Fruit fly (Drosophila melanogaster) whole organism, embryonic: Measurements from ENCODE around the gene Oatp30B.
A peak's percentile ranks its signal among the peaks of the same experiment; 100 is the strongest.

ENCODE experiments used
- Adf1 ChIP-seq: fragments of 200-800 bp; sonication (Bioruptor generic); IDR thresholded peaks from 2 replicates; pipeline ENCODE4 v1.3.6; 2022; ENCODE audit warnings: missing biosample characterization, missing genetic modification characterization
- Awh ChIP-seq: fragments of 200-800 bp; sonication (Bioruptor generic); IDR thresholded peaks from 2 replicates; pipeline ENCODE4, ENCODE4 v1.3.6; 2022; ENCODE audit warnings: missing biosample characterization, missing genetic modification characterization
- B-H1 ChIP-seq: fragments of 200-800 bp; sonication (Bioruptor generic); IDR thresholded peaks from 3 replicates; pipeline ENCODE4 v1.3.6; 2022; ENCODE audit warnings: missing biosample characterization, missing genetic modification characterization
- Blimp-1 ChIP-seq: fragments of 200-800 bp; sonication (Bioruptor generic); optimal IDR thresholded peaks from 3 replicates; lab custom pipeline; 2018; ENCODE audit warnings: missing biosample characterization, missing genetic modification characterization, mild to moderate bottlenecking, moderate library complexity, missing genetic modification reagents
- CG10366 ChIP-seq: fragments of 200-800 bp; sonication (Bioruptor generic); IDR thresholded peaks from 2 replicates; pipeline ENCODE4 v1.3.6; 2022; ENCODE audit warnings: missing biosample characterization, missing genetic modification characterization
- CG10959 ChIP-seq: fragments of 200-800 bp; sonication (Bioruptor generic); IDR thresholded peaks from 2 replicates; pipeline ENCODE4 v1.3.6; 2022; ENCODE audit warnings: missing biosample characterization, missing genetic modification characterization
- CG11398 ChIP-seq: fragments of 200-800 bp; sonication (Bioruptor generic); optimal IDR thresholded peaks from 2 replicates; lab custom pipeline; 2016; ENCODE audit warnings: missing biosample characterization, missing genetic modification characterization
- CG12219 ChIP-seq: fragments of 200-800 bp; sonication (Bioruptor generic); optimal IDR thresholded peaks from 3 replicates; lab custom pipeline; 2018; ENCODE audit warnings: missing biosample characterization, mild to moderate bottlenecking, missing genetic modification characterization
- CG12659 ChIP-seq: fragments of 200-800 bp; sonication (Bioruptor generic); optimal IDR thresholded peaks from 3 replicates; lab custom pipeline; 2017; ENCODE audit warnings: mild to moderate bottlenecking, missing biosample characterization, missing genetic modification reagents, missing genetic modification characterization
- CG14050 ChIP-seq: fragments of 200-800 bp; sonication (Bioruptor generic); IDR thresholded peaks from 3 replicates; pipeline ENCODE4 v1.3.6; 2022; ENCODE audit warnings: missing biosample characterization, missing genetic modification characterization
- CG1603 ChIP-seq: fragments of 200-800 bp; sonication (Bioruptor generic); optimal IDR thresholded peaks from 2 replicates; lab custom pipeline; 2019; ENCODE audit warnings: missing biosample characterization, mild to moderate bottlenecking, missing genetic modification characterization, moderate library complexity
- CG17912 ChIP-seq: fragments of 200-800 bp; sonication (Bioruptor generic); optimal IDR thresholded peaks from 2 replicates; lab custom pipeline; 2018; ENCODE audit warnings: missing biosample characterization, mild to moderate bottlenecking, missing genetic modification characterization
- CG1832 ChIP-seq: fragments of 200-800 bp; sonication (Bioruptor generic); optimal IDR thresholded peaks from 2 replicates; lab custom pipeline; 2017; ENCODE audit warnings: missing biosample characterization, mild to moderate bottlenecking, missing genetic modification characterization, inconsistent platforms
- CG18476 ChIP-seq: fragments of 200-800 bp; sonication (Bioruptor generic); optimal IDR thresholded peaks from 2 replicates; lab custom pipeline; 2016; ENCODE audit warnings: missing biosample characterization, mild to moderate bottlenecking, missing genetic modification characterization
- CG18764 ChIP-seq: fragments of 200-800 bp; sonication (Bioruptor generic); optimal IDR thresholded peaks from 3 replicates; lab custom pipeline; 2016; ENCODE audit warnings: missing biosample characterization, missing genetic modification characterization
- CG30020 ChIP-seq: fragments of 200-800 bp; optimal IDR thresholded peaks from 2 replicates; lab custom pipeline; 2019; ENCODE audit warnings: missing biosample characterization, mild to moderate bottlenecking, missing genetic modification characterization, moderate library complexity
- CG4617 ChIP-seq: fragments of 200-800 bp; sonication (Bioruptor generic); optimal IDR thresholded peaks from 3 replicates; lab custom pipeline; 2016; ENCODE audit warnings: missing biosample characterization, missing genetic modification characterization, borderline replicate concordance
- CG4730 ChIP-seq: fragments of 200-800 bp; sonication (Bioruptor generic); IDR thresholded peaks from 2 replicates; pipeline ENCODE4 v1.3.6; 2022; ENCODE audit warnings: missing biosample characterization, missing genetic modification characterization
- CG4820 ChIP-seq: fragments of 200-800 bp; sonication (Bioruptor generic); optimal IDR thresholded peaks from 3 replicates; lab custom pipeline; 2016; ENCODE audit warnings: missing biosample characterization, missing genetic modification characterization
- CG6683 ChIP-seq: fragments of 200-800 bp; sonication (Bioruptor generic); optimal IDR thresholded peaks from 2 replicates; lab custom pipeline; 2017; ENCODE audit warnings: missing biosample characterization, mild to moderate bottlenecking, missing genetic modification characterization, missing genetic modification reagents
- CG6689 ChIP-seq: fragments of 200-800 bp; sonication (Bioruptor generic); IDR thresholded peaks from 2 replicates; pipeline ENCODE4 v1.3.6; 2022; ENCODE audit warnings: missing biosample characterization, missing genetic modification characterization
- CG7372 ChIP-seq: fragments of 200-800 bp; sonication (Bioruptor generic); IDR thresholded peaks from 2 replicates; pipeline ENCODE4 v1.3.6; 2022; ENCODE audit warnings: missing biosample characterization, missing genetic modification characterization
- Dip3 ChIP-seq: fragments of 200-800 bp; sonication (Bioruptor generic); optimal IDR thresholded peaks from 3 replicates; lab custom pipeline; 2016; ENCODE audit warnings: missing biosample characterization, missing genetic modification characterization
- ERR ChIP-seq: fragments of 200-800 bp; sonication (Bioruptor generic); optimal IDR thresholded peaks from 2 replicates; lab custom pipeline; 2016; ENCODE audit warnings: missing biosample characterization, missing genetic modification characterization
- HmgD ChIP-seq: fragments of 200-800 bp; sonication (Bioruptor generic); optimal IDR thresholded peaks from 3 replicates; lab custom pipeline; 2016; ENCODE audit warnings: missing biosample characterization, missing genetic modification characterization
- Kr ChIP-seq: fragments of 200-800 bp; sonication (Bioruptor generic); optimal IDR thresholded peaks from 2 replicates; lab custom pipeline; 2017; ENCODE audit warnings: missing biosample characterization, mild to moderate bottlenecking, missing genetic modification characterization
- Med ChIP-seq: fragments of 200-800 bp; sonication (Bioruptor generic); peaks from one replicate; lab custom pipeline; 2016; ENCODE audit warnings: missing biosample characterization, missing genetic modification characterization, mild to moderate bottlenecking, inconsistent platforms, moderate library complexity
- Sin3A ChIP-seq: fragments of >200 bp; optimal IDR thresholded peaks from 2 replicates; lab custom pipeline; 2018
- Six4 ChIP-seq: fragments of 200-800 bp; sonication (Bioruptor generic); optimal IDR thresholded peaks from 2 replicates; lab custom pipeline; 2016; ENCODE audit warnings: missing biosample characterization, missing genetic modification characterization
- abd-A ChIP-seq: fragments of 200-800 bp; sonication (Bioruptor generic); optimal IDR thresholded peaks from 3 replicates; lab custom pipeline; 2019; ENCODE audit warnings: missing biosample characterization, mild to moderate bottlenecking, missing genetic modification characterization, moderate library complexity
- aop ChIP-seq: fragments of 200-800 bp; sonication (Bioruptor generic); IDR thresholded peaks from 2 replicates; pipeline ENCODE4 v1.3.6; 2022; ENCODE audit warnings: missing biosample characterization, missing genetic modification characterization
- ato ChIP-seq: fragments of 200-800 bp; sonication (Bioruptor generic); IDR thresholded peaks from 2 replicates; pipeline ENCODE4 v1.3.6; 2022; ENCODE audit warnings: missing biosample characterization, missing genetic modification characterization; ENCODE audit not compliant: partially characterized antibody
- cg ChIP-seq: fragments of 200-800 bp; sonication (Bioruptor generic); optimal IDR thresholded peaks from 3 replicates; lab custom pipeline; 2019; ENCODE audit warnings: missing biosample characterization, mild to moderate bottlenecking, missing genetic modification characterization, moderate library complexity
- crc ChIP-seq: fragments of 200-800 bp; sonication (Bioruptor generic); optimal IDR thresholded peaks from 2 replicates; lab custom pipeline; 2016; ENCODE audit warnings: missing biosample characterization, missing genetic modification characterization
- emc ChIP-seq: fragments of 200-800 bp; sonication (Bioruptor generic); optimal IDR thresholded peaks from 2 replicates; lab custom pipeline; 2016; ENCODE audit warnings: missing biosample characterization, missing genetic modification characterization
- ewg ChIP-seq: fragments of 200-800 bp; sonication (Bioruptor generic); optimal IDR thresholded peaks from 3 replicates; lab custom pipeline; 2017; ENCODE audit warnings: mild to moderate bottlenecking, missing biosample characterization, missing genetic modification reagents, missing genetic modification characterization
- exex ChIP-seq: fragments of 200-800 bp; sonication (Bioruptor generic); optimal IDR thresholded peaks from 4 replicates; lab custom pipeline; 2018; ENCODE audit warnings: missing biosample characterization, mild to moderate bottlenecking, missing genetic modification characterization, moderate library complexity
- fd3F ChIP-seq: fragments of 200-800 bp; sonication (Bioruptor generic); optimal IDR thresholded peaks from 2 replicates; lab custom pipeline; 2018; ENCODE audit warnings: missing biosample characterization, mild to moderate bottlenecking, missing genetic modification characterization, moderate library complexity
- gce ChIP-seq: fragments of 200-800 bp; sonication (Bioruptor generic); IDR thresholded peaks from 3 replicates; pipeline ENCODE4 v1.3.6; 2022; ENCODE audit warnings: missing biosample characterization, missing genetic modification characterization
- h ChIP-seq: fragments of >200 bp; optimal IDR thresholded peaks from 2 replicates; lab custom pipeline; 2017
- phol ChIP-seq: fragments of 200-800 bp; sonication (Bioruptor generic); optimal IDR thresholded peaks from 3 replicates; lab custom pipeline; 2018; ENCODE audit warnings: missing biosample characterization, mild to moderate bottlenecking, missing genetic modification characterization, moderate library complexity
- pros ChIP-seq: fragments of 200-800 bp; sonication (Bioruptor generic); optimal IDR thresholded peaks from 3 replicates; lab custom pipeline; 2019; ENCODE audit warnings: missing biosample characterization, mild to moderate bottlenecking, missing genetic modification characterization, moderate library complexity
- rib ChIP-seq: fragments of 200-800 bp; sonication (Bioruptor generic); IDR thresholded peaks from 2 replicates; pipeline ENCODE4 v1.3.6; 2022; ENCODE audit warnings: missing biosample characterization, missing genetic modification characterization
- sens-2 ChIP-seq: fragments of 200-800 bp; sonication (Bioruptor generic); IDR thresholded peaks from 2 replicates; pipeline ENCODE4 v1.3.6; 2022; ENCODE audit warnings: missing biosample characterization, missing genetic modification characterization
- sna ChIP-seq: fragments of 200-800 bp; sonication (Bioruptor generic); IDR thresholded peaks from 2 replicates; pipeline ENCODE4 v1.3.6; 2022; ENCODE audit warnings: missing biosample characterization, missing genetic modification characterization; ENCODE audit not compliant: partially characterized antibody
- so ChIP-seq: fragments of 200-800 bp; sonication (Bioruptor generic); IDR thresholded peaks from 3 replicates; pipeline ENCODE4 v1.3.6; 2022; ENCODE audit warnings: missing biosample characterization, missing genetic modification characterization
- stc ChIP-seq: fragments of 200-800 bp; sonication (Bioruptor generic); IDR thresholded peaks from 2 replicates; pipeline ENCODE4 v1.3.6; 2022; ENCODE audit warnings: missing biosample characterization, missing genetic modification characterization
- tin ChIP-seq: fragments of 200-800 bp; sonication (Bioruptor generic); optimal IDR thresholded peaks from 3 replicates; lab custom pipeline; 2016; ENCODE audit warnings: missing biosample characterization, missing genetic modification characterization
- unpg ChIP-seq: fragments of 200-800 bp; sonication (Bioruptor generic); optimal IDR thresholded peaks from 3 replicates; lab custom pipeline; 2018; ENCODE audit warnings: missing biosample characterization, mild to moderate bottlenecking, missing genetic modification characterization, moderate library complexity
- wdn ChIP-seq: fragments of 200-800 bp; sonication (Bioruptor generic); IDR thresholded peaks from 2 replicates; pipeline ENCODE4 v1.3.6; 2022; ENCODE audit warnings: missing biosample characterization, missing genetic modification characterization
- wor ChIP-seq: fragments of 200-800 bp; sonication (Bioruptor generic); IDR thresholded peaks from 2 replicates; pipeline ENCODE4 v1.3.6; 2022; ENCODE audit warnings: missing biosample characterization, missing genetic modification characterization
- z ChIP-seq: fragments of 200-800 bp; sonication (Bioruptor generic); IDR thresholded peaks from 3 replicates; pipeline ENCODE4 v1.3.6; 2022; ENCODE audit warnings: missing biosample characterization, missing genetic modification characterization

Oatp30B gene

DNA sequence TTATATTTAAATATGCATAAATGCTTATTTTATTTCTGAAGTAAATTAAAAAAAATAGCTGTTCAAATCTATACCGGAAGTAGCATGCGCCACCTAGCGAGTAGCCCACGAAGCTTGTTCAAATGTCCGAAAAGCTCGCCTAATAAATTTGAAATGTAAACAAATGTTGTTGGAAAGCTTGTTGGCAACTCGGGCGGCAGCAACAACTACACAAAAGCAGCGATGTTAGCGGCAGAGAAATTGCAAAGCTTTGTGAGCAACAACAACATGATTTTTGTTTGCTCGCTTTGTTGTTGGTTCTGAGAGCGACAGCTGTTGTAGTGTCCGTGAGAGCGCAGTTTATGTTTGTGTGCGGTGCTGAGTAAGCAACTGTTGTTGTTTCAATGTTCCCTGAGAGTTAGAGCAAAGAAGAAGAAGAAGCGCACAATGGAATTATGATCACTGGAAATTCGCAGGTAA lies 46.4 kb downstream of the Oatp30B start (continued):
- TF ChIP-seq ERR (GFP tag; lab: Kevin White, UChicago) (peak; percentile 80), HmgD (GFP tag; lab: Kevin White, UChicago) (peak; percentile 89), pros (no peak), CG4820 (peak; percentile 89), tin (peak; percentile 95), CG18764 (peak; percentile 96), CG10366 (GFP tag; lab: Robert Waterston, UW) (peak; percentile 93), emc (peak; percentile 95), CG11398 (peak; percentile 97), Blimp-1 (GFP tag; lab: Kevin White, UChicago) (peak; percentile 95), exex (tag; lab: Kevin White, UChicago) (peak; percentile 94), Dip3 (GFP tag; lab: Kevin White, UChicago) (peak; percentile 92), ato (GFP tag; lab: Robert Waterston, UW) (no peak), Adf1 (GFP tag; lab: Robert Waterston, UW) (peak; percentile 95), crc (GFP tag; lab: Kevin White, UChicago) (peak; percentile 96), CG10959 (GFP tag; lab: Robert Waterston, UW) (peak; percentile 72), cg (GFP tag; lab: Kevin White, UChicago) (peak; percentile 80), wdn (GFP tag; lab: Robert Waterston, UW) (peak; percentile 93), aop (GFP tag; lab: Robert Waterston, UW) (peak; percentile 78), CG12219 (peak; percentile 98), rib (GFP tag; lab: Robert Waterston, UW) (peak; percentile 87), z (GFP tag; lab: Robert Waterston, UW) (peak; percentile 63; the same call in 1 of the 3 replicates), CG1832 (GFP tag; lab: Kevin White, UChicago) (no peak), B-H1 (GFP tag; lab: Robert Waterston, UW) (peak; percentile 90; the same call in 2 of the 3 replicates), Sin3A (lab: Kevin White, UChicago) (no peak), CG4730 (peak; percentile 87), CG6683 (peak; percentile 98), CG18476 (GFP tag; lab: Kevin White, UChicago) (peak; percentile 88), so (GFP tag; lab: Robert Waterston, UW) (peak; percentile 99), phol (tag; lab: Kevin White, UChicago) (peak; percentile 88), CG7372 (GFP tag; lab: Robert Waterston, UW) (peak; percentile 92), gce (GFP tag; lab: Robert Waterston, UW) (peak; percentile 98), CG30020 (tag; lab: Kevin White, UChicago) (peak; percentile 54), CG6689 (GFP tag; lab: Robert Waterston, UW) (peak; percentile 87), Awh (GFP tag; lab: Robert Waterston, UW) (peak; percentile 98), CG17912 (GFP tag; lab: Kevin White, UChicago) (peak; percentile 100), CG1603 (peak; percentile 94), CG4617 (peak; percentile 88), stc (GFP tag; lab: Robert Waterston, UW) (peak; percentile 98), Six4 (peak; percentile 95), sna (GFP tag; lab: Robert Waterston, UW) (no peak; the same call in 1 of the 2 replicates), sens-2 (peak; percentile 98), Med (peak; percentile 100), CG14050 (peak; percentile 95), h (lab: Kevin White, UChicago) (no peak), Kr (GFP tag; lab: Kevin White, UChicago) (peak; percentile 76), wor (peak; percentile 84), ewg (GFP tag; lab: Kevin White, UChicago) (peak; percentile 95), abd-A (tag; lab: Kevin White, UChicago) (peak; percentile 98), fd3F (GFP tag; lab: Kevin White, UChicago) (peak; percentile 98), unpg (peak; percentile 98), CG12659 (GFP tag; lab: Kevin White, UChicago) (peak; percentile 99)
